Worm (Caenorhabditis elegans) whole organism, young adult: Measurements from ENCODE around the gene C25E10.12.

Experiments used
- C06A6.2 ChIP-seq: fragments of 200-800 bp; sonication (Bioruptor generic); conservative IDR thresholded peaks from 2 replicates; pipeline ENCODE4 v1.3.6; 2022; ENCODE audit warnings: missing genetic modification characterization, missing compliant biosample characterization
- efl-1 ChIP-seq: fragments of 150-350 bp; optimal IDR thresholded peaks from 2 replicates; lab custom pipeline; 2014; ENCODE audit warnings: missing biosample characterization, missing genetic modification reagents, missing genetic modification characterization
- lin-40 ChIP-seq: sonication (generic microtip); optimal IDR thresholded peaks from 2 replicates; lab custom pipeline; 2016; ENCODE audit warnings: missing genetic modification characterization, mild to moderate bottlenecking, missing compliant biosample characterization, missing genotype, missing genetic modification reagents

ce11 chrV:9078067-9078581, 15.9 kb upstream of the C25E10.12 start:
- no peak for TF ChIP-seq lin-40
- no peak for TF ChIP-seq C06A6.2 (GFP tag; lab: Robert Waterston, UW)
- no peak for TF ChIP-seq efl-1 (GFP tag; lab: Kevin White, UChicago)
